Fruit fly (Drosophila melanogaster) whole organism, embryonic: ENCODE measurements around the gene AhcyL1.

Experiments
- ATbp ChIP-seq: fragments of 200-800 bp; sonication (Bioruptor generic); optimal IDR thresholded peaks from 2 replicates; lab custom pipeline; 2017; ENCODE audit warnings: missing biosample characterization, mild to moderate bottlenecking, missing genetic modification characterization, missing genetic modification reagents
- B-H1 ChIP-seq: fragments of 200-800 bp; sonication (Bioruptor generic); IDR thresholded peaks from 3 replicates; pipeline ENCODE4 v1.3.6; 2022; ENCODE audit warnings: missing biosample characterization, missing genetic modification characterization
- CG10431 ChIP-seq: fragments of 200-800 bp; sonication (Bioruptor generic); optimal IDR thresholded peaks from 3 replicates; lab custom pipeline; 2018; ENCODE audit warnings: missing biosample characterization, mild to moderate bottlenecking, missing genetic modification characterization
- CG11085 ChIP-seq: fragments of 200-800 bp; sonication (Bioruptor generic); IDR thresholded peaks from 2 replicates; pipeline ENCODE4 v1.3.6; 2022; ENCODE audit warnings: missing biosample characterization, missing genetic modification characterization
- CG11398 ChIP-seq: fragments of 200-800 bp; sonication (Bioruptor generic); optimal IDR thresholded peaks from 2 replicates; lab custom pipeline; 2016; ENCODE audit warnings: missing biosample characterization, missing genetic modification characterization
- CG12104 ChIP-seq: fragments of 200-800 bp; sonication (Bioruptor generic); optimal IDR thresholded peaks from 3 replicates; lab custom pipeline; 2016; ENCODE audit warnings: missing biosample characterization, missing genetic modification characterization
- CG12155 ChIP-seq: fragments of 200-800 bp; sonication (Bioruptor generic); optimal IDR thresholded peaks from 3 replicates; lab custom pipeline; 2016; ENCODE audit warnings: missing biosample characterization, missing genetic modification characterization
- CG17361 ChIP-seq: fragments of 200-800 bp; sonication (Bioruptor generic); IDR thresholded peaks from 3 replicates; pipeline ENCODE4 v1.3.6; 2022; ENCODE audit warnings: missing biosample characterization, missing genetic modification characterization
- CG1792 ChIP-seq: fragments of 200-800 bp; sonication (Bioruptor generic); optimal IDR thresholded peaks from 2 replicates; lab custom pipeline; 2016; ENCODE audit warnings: missing biosample characterization, missing genetic modification characterization
- CG18011 ChIP-seq: fragments of 200-800 bp; sonication (Bioruptor generic); optimal IDR thresholded peaks from 2 replicates; lab custom pipeline; 2017; ENCODE audit warnings: missing biosample characterization, missing genetic modification characterization, mild to moderate bottlenecking, moderate library complexity, missing genotype
- CG3163 ChIP-seq: fragments of 200-800 bp; sonication (Bioruptor generic); optimal IDR thresholded peaks from 3 replicates; lab custom pipeline; 2016; ENCODE audit warnings: missing biosample characterization, missing genetic modification characterization
- CG32772 ChIP-seq: fragments of 200-800 bp; sonication (Bioruptor generic); IDR thresholded peaks from 2 replicates; pipeline ENCODE4 v1.3.6; 2022; ENCODE audit warnings: missing biosample characterization, missing genetic modification characterization
- CG3726 ChIP-seq: fragments of 200-800 bp; sonication (Bioruptor generic); IDR thresholded peaks from 3 replicates; pipeline ENCODE4, ENCODE4 v1.3.6; 2022; ENCODE audit warnings: missing biosample characterization, missing genetic modification characterization
- CG4360 ChIP-seq: fragments of 200-800 bp; sonication (Bioruptor generic); IDR thresholded peaks from 2 replicates; pipeline ENCODE4 v1.3.6; 2022; ENCODE audit warnings: missing biosample characterization, missing genetic modification characterization
- CG4820 ChIP-seq: fragments of 200-800 bp; sonication (Bioruptor generic); optimal IDR thresholded peaks from 3 replicates; lab custom pipeline; 2016; ENCODE audit warnings: missing biosample characterization, missing genetic modification characterization
- CG6689 ChIP-seq: fragments of 200-800 bp; sonication (Bioruptor generic); IDR thresholded peaks from 2 replicates; pipeline ENCODE4 v1.3.6; 2022; ENCODE audit warnings: missing biosample characterization, missing genetic modification characterization
- CG9727 ChIP-seq: fragments of 200-800 bp; sonication (Bioruptor generic); optimal IDR thresholded peaks from 3 replicates; lab custom pipeline; 2017; ENCODE audit warnings: missing biosample characterization, mild to moderate bottlenecking, missing genetic modification characterization
- Dbx ChIP-seq: fragments of 200-800 bp; sonication (Bioruptor generic); IDR thresholded peaks from 3 replicates; pipeline ENCODE4 v1.3.6; 2022; ENCODE audit warnings: missing biosample characterization, missing genetic modification characterization
- Dll ChIP-seq: fragments of 200-800 bp; sonication (Bioruptor generic); IDR thresholded peaks from 4 replicates; pipeline ENCODE4 v1.3.6; 2022; ENCODE audit warnings: missing biosample characterization, missing genetic modification characterization; ENCODE audit not compliant: partially characterized antibody
- Doc2 ChIP-seq: fragments of 200-800 bp; sonication (Bioruptor generic); IDR thresholded peaks from 2 replicates; pipeline ENCODE4 v1.3.6; 2022; ENCODE audit warnings: missing biosample characterization, missing genetic modification characterization
- Elba2 ChIP-seq: fragments of 200-800 bp; sonication (Bioruptor generic); optimal IDR thresholded peaks from 3 replicates; lab custom pipeline; 2016; ENCODE audit warnings: missing biosample characterization, missing genetic modification characterization
- Ets97D ChIP-seq: fragments of 200-800 bp; sonication (Bioruptor generic); optimal IDR thresholded peaks from 3 replicates; lab custom pipeline; 2016; ENCODE audit warnings: missing biosample characterization, missing genetic modification characterization
- Hr78 ChIP-seq, 2 experiments: fragments of 200-800 bp in 1 of 2; fragments of >200 bp in 1 of 2; sonication (Bioruptor generic) in 1 of 2; optimal IDR thresholded peaks; 2 replicates each; lab custom pipeline; 2017 to 2019; ENCODE audit warnings: missing biosample characterization in 2 of 2, missing genetic modification characterization in 2 of 2, mild to moderate bottlenecking in 1 of 2, moderate library complexity in 1 of 2
- Meics ChIP-seq: fragments of 200-800 bp; sonication (Bioruptor generic); optimal IDR thresholded peaks from 2 replicates; lab custom pipeline; 2017; ENCODE audit warnings: missing biosample characterization, mild to moderate bottlenecking, missing genetic modification characterization
- Neu2 ChIP-seq: fragments of 200-800 bp; sonication (Bioruptor generic); optimal IDR thresholded peaks from 3 replicates; lab custom pipeline; 2016; ENCODE audit warnings: missing biosample characterization, missing genetic modification characterization, borderline replicate concordance
- Nf-YA ChIP-seq: fragments of 200-800 bp; sonication (Bioruptor generic); IDR thresholded peaks from 2 replicates; pipeline ENCODE4 v1.3.6; 2022; ENCODE audit warnings: missing biosample characterization, missing genetic modification characterization
- NfI ChIP-seq: fragments of 200-800 bp; sonication (Bioruptor generic); optimal IDR thresholded peaks from 3 replicates; lab custom pipeline; 2018; ENCODE audit warnings: missing biosample characterization, mild to moderate bottlenecking, missing genetic modification characterization, moderate library complexity
- Side ChIP-seq: fragments of 200-800 bp; sonication (Bioruptor generic); optimal IDR thresholded peaks from 2 replicates; lab custom pipeline; 2016; ENCODE audit warnings: missing biosample characterization, missing genetic modification characterization
- Sin3A ChIP-seq: fragments of >200 bp; optimal IDR thresholded peaks from 2 replicates; lab custom pipeline; 2018
- Stat92E ChIP-seq, 3 experiments: fragments of >200 bp in 2 of 3; fragments of 200-800 bp in 1 of 3; sonication (Bioruptor generic) in 1 of 3; optimal IDR thresholded peaks; 2 replicates each; lab custom pipeline; 2017 to 2019; ENCODE audit warnings: missing biosample characterization in 3 of 3, missing genetic modification characterization in 3 of 3, mild to moderate bottlenecking in 1 of 3, moderate library complexity in 1 of 3
- ap ChIP-seq: fragments of 200-800 bp; sonication (Bioruptor generic); IDR thresholded peaks from 2 replicates; pipeline ENCODE4 v1.3.6; 2022; ENCODE audit warnings: missing biosample characterization, missing genetic modification characterization
- ara ChIP-seq: fragments of 200-800 bp; sonication (Bioruptor generic); IDR thresholded peaks from 2 replicates; pipeline ENCODE4 v1.3.6; 2022; ENCODE audit warnings: missing biosample characterization, missing genetic modification characterization
- az2 ChIP-seq: fragments of 200-800 bp; sonication (Bioruptor generic); optimal IDR thresholded peaks from 3 replicates; lab custom pipeline; 2016; ENCODE audit warnings: missing biosample characterization, missing genetic modification characterization
- bbx ChIP-seq: fragments of 200-800 bp; sonication (Bioruptor generic); IDR thresholded peaks from 2 replicates; pipeline ENCODE4 v1.3.6; 2022; ENCODE audit warnings: missing biosample characterization, missing genetic modification characterization; ENCODE audit not compliant: partially characterized antibody
- bigmax ChIP-seq: fragments of 200-800 bp; sonication (Bioruptor generic); optimal IDR thresholded peaks from 2 replicates; lab custom pipeline; 2018; ENCODE audit warnings: missing biosample characterization, mild to moderate bottlenecking, missing genetic modification characterization
- cg ChIP-seq: fragments of 200-800 bp; sonication (Bioruptor generic); optimal IDR thresholded peaks from 3 replicates; lab custom pipeline; 2019; ENCODE audit warnings: missing biosample characterization, mild to moderate bottlenecking, missing genetic modification characterization, moderate library complexity
- chif ChIP-seq, 2 experiments: fragments of 200-800 bp; sonication (Bioruptor generic); optimal IDR thresholded peaks; 3 replicates each; lab custom pipeline; 2016; ENCODE audit warnings: missing biosample characterization in 2 of 2, missing genetic modification characterization in 2 of 2
- crc ChIP-seq: fragments of 200-800 bp; sonication (Bioruptor generic); optimal IDR thresholded peaks from 2 replicates; lab custom pipeline; 2016; ENCODE audit warnings: missing biosample characterization, missing genetic modification characterization
- crp ChIP-seq, 2 experiments: fragments of 200-800 bp; sonication (Bioruptor generic); optimal IDR thresholded peaks; 2 replicates in 1 of 2; 3 replicates in 1 of 2; lab custom pipeline; 2017; ENCODE audit warnings: missing biosample characterization in 2 of 2, missing genetic modification characterization in 2 of 2, mild to moderate bottlenecking in 1 of 2, moderate library complexity in 1 of 2
- dimm ChIP-seq: fragments of 200-800 bp; sonication (Bioruptor generic); IDR thresholded peaks from 2 replicates; pipeline ENCODE4 v1.3.6; 2022; ENCODE audit warnings: missing biosample characterization, missing genetic modification characterization
- en ChIP-seq: fragments of 200-800 bp; sonication (Bioruptor generic); optimal IDR thresholded peaks from 2 replicates; lab custom pipeline; 2016; ENCODE audit warnings: missing biosample characterization, missing genetic modification characterization
- hb ChIP-seq: fragments of 200-800 bp; sonication (Bioruptor generic); IDR thresholded peaks from 3 replicates; pipeline ENCODE4 v1.3.6; 2022; ENCODE audit warnings: missing biosample characterization, missing genetic modification characterization; ENCODE audit not compliant: partially characterized antibody
- ken ChIP-seq: fragments of 200-800 bp; sonication (Bioruptor generic); IDR thresholded peaks from 3 replicates; pipeline ENCODE4 v1.3.6; 2022; ENCODE audit warnings: missing biosample characterization, missing genetic modification characterization
- lilli ChIP-seq: fragments of 200-800 bp; sonication (Bioruptor generic); optimal IDR thresholded peaks from 3 replicates; lab custom pipeline; 2016; ENCODE audit warnings: missing biosample characterization, missing genetic modification characterization
- nerfin-1 ChIP-seq: fragments of 200-800 bp; sonication (Bioruptor generic); optimal IDR thresholded peaks from 3 replicates; lab custom pipeline; 2019; ENCODE audit warnings: missing biosample characterization, mild to moderate bottlenecking, missing genetic modification characterization, moderate library complexity
- oc ChIP-seq: fragments of 200-800 bp; sonication (Bioruptor generic); optimal IDR thresholded peaks from 2 replicates; lab custom pipeline; 2018; ENCODE audit warnings: missing biosample characterization, mild to moderate bottlenecking, missing genetic modification characterization, moderate library complexity
- toy ChIP-seq: fragments of 200-800 bp; sonication (Bioruptor generic); IDR thresholded peaks from 2 replicates; pipeline ENCODE4 v1.3.6; 2022; ENCODE audit warnings: missing biosample characterization, missing genetic modification characterization
- tup ChIP-seq: fragments of 200-800 bp; sonication (Bioruptor generic); optimal IDR thresholded peaks from 2 replicates; lab custom pipeline; 2016; ENCODE audit warnings: missing biosample characterization, mild to moderate bottlenecking, missing genetic modification characterization, moderate library complexity
- vfl ChIP-seq: fragments of 200-800 bp; sonication (Bioruptor generic); optimal IDR thresholded peaks from 2 replicates; lab custom pipeline; 2016; ENCODE audit warnings: missing biosample characterization, missing genetic modification characterization
- vnd ChIP-seq: fragments of 200-800 bp; sonication (Bioruptor generic); IDR thresholded peaks from 3 replicates; pipeline ENCODE4 v1.3.6; 2022; ENCODE audit warnings: missing biosample characterization, missing genetic modification characterization; ENCODE audit not compliant: partially characterized antibody
- z ChIP-seq: fragments of 200-800 bp; sonication (Bioruptor generic); IDR thresholded peaks from 3 replicates; pipeline ENCODE4 v1.3.6; 2022; ENCODE audit warnings: missing biosample characterization, missing genetic modification characterization

Gene AhcyL1

dm6 chr3L:2781991-2782677 lies 10.0 kb upstream of the AhcyL1 start, which contains the start of gene Pgant6 (continued):
- TF ChIP-seq CG10431 (GFP tag; lab: Kevin White, UChicago) (no peak), crc (GFP tag; lab: Kevin White, UChicago) (no peak), CG11398 (GFP tag; lab: Kevin White, UChicago) (no peak), oc (no peak), tup (GFP tag; lab: Kevin White, UChicago) (no peak), vfl (GFP tag; lab: Kevin White, UChicago) (no peak), en (GFP tag; lab: Kevin White, UChicago) (no peak), NfI (GFP tag; lab: Kevin White, UChicago) (peak; percentile 3), CG32772 (GFP tag; lab: Robert Waterston, UW) (no peak), hb (GFP tag; lab: Robert Waterston, UW) (no peak), Meics (GFP tag; lab: Kevin White, UChicago) (no peak), z (GFP tag; lab: Robert Waterston, UW) (no peak), bbx (GFP tag; lab: Robert Waterston, UW) (no peak), B-H1 (GFP tag; lab: Robert Waterston, UW) (no peak), az2 (GFP tag; lab: Kevin White, UChicago) (no peak), lilli (peak; percentile 40), CG6689 (no peak), CG11085 (GFP tag; lab: Robert Waterston, UW) (no peak), CG4820 (GFP tag; lab: Kevin White, UChicago) (no peak), CG9727 (GFP tag; lab: Kevin White, UChicago) (no peak), CG12155 (GFP tag; lab: Kevin White, UChicago) (no peak), CG12104 (GFP tag; lab: Kevin White, UChicago) (no peak), Hr78 (GFP tag; optimal IDR thresholded peaks at IDR 0.05; lab: Kevin White, UChicago) (no peak), CG3726 (GFP tag; lab: Robert Waterston, UW) (no peak), CG1792 (no peak), CG18011 (no peak), Nf-YA (GFP tag; lab: Robert Waterston, UW) (no peak), nerfin-1 (tag; lab: Kevin White, UChicago) (no peak), Sin3A (peak; percentile 25), Side (GFP tag; lab: Kevin White, UChicago) (no peak), Stat92E (GFP tag; optimal IDR thresholded peaks at IDR 0.05; lab: Kevin White, UChicago) (no peak), CG17361 (GFP tag; lab: Robert Waterston, UW) (no peak), CG4360 (GFP tag; lab: Robert Waterston, UW) (no peak), Elba2 (GFP tag; lab: Kevin White, UChicago) (no peak), dimm (GFP tag; lab: Robert Waterston, UW) (no peak), Dbx (GFP tag; lab: Robert Waterston, UW) (no peak), Dll (GFP tag; lab: Robert Waterston, UW) (no peak), CG3163 (no peak), bigmax (GFP tag; lab: Kevin White, UChicago) (no peak), Ets97D (GFP tag; lab: Kevin White, UChicago) (peak; percentile 33), ara (GFP tag; lab: Robert Waterston, UW) (no peak), chif (GFP tag; optimal IDR thresholded peaks at IDR 0.05; lab: Kevin White, UChicago) (no peak), ap (no peak), ATbp (GFP tag; lab: Kevin White, UChicago) (no peak), Doc2 (GFP tag; lab: Robert Waterston, UW) (no peak), Neu2 (GFP tag; lab: Kevin White, UChicago) (no peak), vnd (GFP tag; lab: Robert Waterston, UW) (no peak), crp (GFP tag; optimal IDR thresholded peaks at IDR 0.05; lab: Kevin White, UChicago) (peak; percentile 76 to 96), ken (GFP tag; lab: Robert Waterston, UW) (no peak), cg (GFP tag; lab: Kevin White, UChicago) (no peak), toy (GFP tag; lab: Robert Waterston, UW) (no peak)
